Worm (Caenorhabditis elegans) whole organism, L4 larva: ENCODE results near the gene arl-5.
A peak's percentile ranks its signal among the peaks of the same experiment; 100 is the strongest.

Experiments
- T20F7.1 ChIP-seq: fragments of 200-800 bp; sonication (Bioruptor generic); optimal IDR thresholded peaks from 2 replicates; lab custom pipeline; 2018; ENCODE audit warnings: mild to moderate bottlenecking, missing genetic modification characterization, missing compliant biosample characterization
- Y105C5A.15 ChIP-seq: fragments of 200-800 bp; sonication (Bioruptor generic); IDR thresholded peaks from 2 replicates; pipeline ENCODE4 v1.3.6; 2022; ENCODE audit warnings: missing genetic modification characterization, missing compliant biosample characterization
- daf-12 ChIP-seq: fragments of 150-350 bp; optimal IDR thresholded peaks from 2 replicates; lab custom pipeline; 2014; ENCODE audit warnings: missing biosample characterization, missing genetic modification reagents, missing genetic modification characterization
- daf-16 ChIP-seq, 3 experiments: sonication (generic microtip); optimal IDR thresholded peaks; 2 replicates each; lab custom pipeline; 2016 to 2017; ENCODE audit warnings: missing genetic modification characterization in 3 of 3, missing genetic modification reagents in 3 of 3, mild to moderate bottlenecking in 2 of 3, missing compliant biosample characterization in 2 of 3, missing biosample characterization in 1 of 3, moderate library complexity in 1 of 3
- daf-8 ChIP-seq: fragments of 200-800 bp; sonication (Bioruptor generic); IDR thresholded peaks from 2 replicates; pipeline ENCODE4 v1.3.6; 2022; ENCODE audit warnings: missing genetic modification characterization, missing compliant biosample characterization
- dmd-6 ChIP-seq: fragments of 200-800 bp; sonication (Bioruptor generic); IDR thresholded peaks from 2 replicates; pipeline ENCODE4 v1.3.6; 2022; ENCODE audit warnings: missing genetic modification reagents, missing genetic modification characterization, missing compliant biosample characterization
- dmd-8 ChIP-seq: fragments of 200-800 bp; sonication (Bioruptor generic); IDR thresholded peaks from 2 replicates; pipeline ENCODE4 v1.3.6; 2022; ENCODE audit warnings: missing genetic modification characterization, missing compliant biosample characterization
- dve-1 ChIP-seq: sonication (generic microtip); optimal IDR thresholded peaks from 2 replicates; lab custom pipeline; 2017; ENCODE audit warnings: antibody characterized with exemption, mild to moderate bottlenecking, missing genetic modification characterization, missing compliant biosample characterization; ENCODE audit not compliant: insufficient read depth
- fkh-10 ChIP-seq: fragments of 150-350 bp; optimal IDR thresholded peaks from 2 replicates; lab custom pipeline; 2014; ENCODE audit warnings: missing biosample characterization, missing genetic modification reagents, missing genetic modification characterization
- hif-1 ChIP-seq, 2 experiments: sonication (generic microtip); optimal IDR thresholded peaks; 2 replicates each; lab custom pipeline; 2016 to 2017; ENCODE audit warnings: missing compliant biosample characterization in 2 of 2, missing genetic modification characterization in 2 of 2, missing genetic modification reagents in 2 of 2, missing genotype in 2 of 2, mild to moderate bottlenecking in 1 of 2
- hlh-11 ChIP-seq: fragments of 200-800 bp; sonication (Bioruptor generic); optimal IDR thresholded peaks from 2 replicates; lab custom pipeline; 2018; ENCODE audit warnings: mild to moderate bottlenecking, missing genetic modification characterization, missing compliant biosample characterization
- hlh-30 ChIP-seq: sonication (generic microtip); optimal IDR thresholded peaks from 2 replicates; lab custom pipeline; 2017; ENCODE audit warnings: antibody characterized with exemption, mild to moderate bottlenecking, missing genetic modification characterization, missing compliant biosample characterization; ENCODE audit not compliant: insufficient read depth
- lin-38 ChIP-seq: fragments of 200-800 bp; sonication (Bioruptor generic); IDR thresholded peaks from 2 replicates; pipeline ENCODE4 v1.3.6; 2022; ENCODE audit warnings: missing genetic modification reagents, missing genetic modification characterization, missing compliant biosample characterization
- lin-39 ChIP-seq: fragments of 150-350 bp; optimal IDR thresholded peaks from 2 replicates; lab custom pipeline; 2014; ENCODE audit warnings: missing biosample characterization, missing genetic modification reagents, missing genetic modification characterization
- lir-3 ChIP-seq: sonication (generic microtip); optimal IDR thresholded peaks from 2 replicates; lab custom pipeline; 2016; ENCODE audit warnings: mild to moderate bottlenecking, missing genetic modification characterization, missing compliant biosample characterization
- lsy-2 ChIP-seq, 2 experiments: fragments of 150-350 bp in 1 of 2; sonication (generic microtip) in 1 of 2; optimal IDR thresholded peaks; 2 replicates each; lab custom pipeline; 2014 to 2017; ENCODE audit warnings: missing biosample characterization in 2 of 2, missing genetic modification characterization in 2 of 2
- mes-2 ChIP-seq: sonication (generic microtip); optimal IDR thresholded peaks from 2 replicates; lab custom pipeline; 2016; ENCODE audit warnings: missing genotype, mild to moderate bottlenecking, missing genetic modification characterization, missing compliant biosample characterization; ENCODE audit not compliant: poor library complexity, severe bottlenecking
- nhr-10 ChIP-seq: fragments of 150-350 bp; optimal IDR thresholded peaks from 2 replicates; lab custom pipeline; 2014; ENCODE audit warnings: missing biosample characterization, missing genetic modification characterization
- nhr-11 ChIP-seq: fragments of 150-350 bp; optimal IDR thresholded peaks from 2 replicates; lab custom pipeline; 2014; ENCODE audit warnings: missing biosample characterization, missing genetic modification characterization
- nhr-111 ChIP-seq: fragments of 200-800 bp; sonication (Bioruptor generic); optimal IDR thresholded peaks from 2 replicates; lab custom pipeline; 2018; ENCODE audit warnings: mild to moderate bottlenecking, missing genetic modification characterization, missing compliant biosample characterization
- nhr-48 ChIP-seq: sonication (generic microtip); optimal IDR thresholded peaks from 2 replicates; lab custom pipeline; 2016; ENCODE audit warnings: mild to moderate bottlenecking, missing genetic modification characterization, missing compliant biosample characterization
- pha-4 ChIP-seq, 2 experiments: fragments of 150-350 bp in 1 of 2; fragments of 200-800 bp in 1 of 2; sonication (Bioruptor generic) in 1 of 2; IDR thresholded peaks in 1 of 2; optimal IDR thresholded peaks in 1 of 2; 2 replicates each; pipeline versions ENCODE4 v1.3.6 to Lab custom; 2014 to 2022; ENCODE audit warnings: missing genetic modification characterization in 2 of 2, missing genetic modification reagents in 2 of 2, missing biosample characterization in 1 of 2, missing compliant biosample characterization in 1 of 2
- pqm-1 ChIP-seq: sonication (generic microtip); optimal IDR thresholded peaks from 2 replicates; lab custom pipeline; 2017; ENCODE audit warnings: missing biosample characterization, missing genetic modification characterization
- snpc-1.2 ChIP-seq: fragments of 200-800 bp; sonication (Bioruptor generic); IDR thresholded peaks from 2 replicates; pipeline ENCODE4 v1.3.6; 2022; ENCODE audit warnings: missing genetic modification reagents, missing genetic modification characterization, missing compliant biosample characterization
- tra-1 ChIP-seq: fragments of 200-800 bp; sonication (Bioruptor generic); IDR thresholded peaks from 2 replicates; pipeline ENCODE4 v1.3.6; 2022; ENCODE audit warnings: missing genetic modification reagents, missing genetic modification characterization, missing compliant biosample characterization
- unc-62 ChIP-seq, 3 experiments: fragments of 150-350 bp in 1 of 3; sonication (generic microtip); optimal IDR thresholded peaks in 2 of 3; peaks in 1 of 3; 1 replicate in 1 of 3; 2 replicates in 2 of 3; lab custom pipeline; 2014 to 2017; ENCODE audit warnings: missing biosample characterization in 3 of 3, missing genetic modification characterization in 3 of 3, missing genetic modification reagents in 3 of 3, missing genotype in 1 of 3

arl-5 gene

DNA sequence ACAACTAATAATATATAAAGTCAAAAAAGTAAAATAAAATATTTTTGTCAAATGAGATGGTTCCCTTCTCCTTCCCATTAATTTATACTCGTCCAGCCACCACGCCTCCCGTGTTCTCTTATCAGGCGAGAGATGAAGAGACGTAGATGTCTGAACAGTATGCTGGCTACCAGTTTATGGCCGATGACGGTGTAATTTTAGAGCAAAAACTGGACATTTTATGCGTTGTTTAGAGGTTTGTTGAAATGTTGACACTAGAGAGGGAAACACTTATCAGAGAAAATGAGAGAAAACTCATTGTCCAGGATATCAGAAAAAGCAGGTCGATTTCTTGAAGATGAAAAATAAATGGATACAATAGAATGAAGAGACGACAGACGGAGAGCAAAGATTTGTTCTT lies 34.1 kb downstream of the arl-5 start (continued):
- TF ChIP-seq hlh-30 (tag; lab: Kevin White, UChicago) (peak; percentile 38), dmd-6 (GFP tag; lab: Robert Waterston, UW) (peak; percentile 57), nhr-11 (tag; lab: Kevin White, UChicago) (peak; percentile 15), hif-1 (tag; optimal IDR thresholded peaks at IDR 0.05; lab: Kevin White, UChicago) (no peak), hlh-11 (tag; lab: Kevin White, UChicago) (peak; percentile 54), dmd-8 (no peak)
- TF ChIP-seq, all 104 proteins: peak for 14

DNA sequence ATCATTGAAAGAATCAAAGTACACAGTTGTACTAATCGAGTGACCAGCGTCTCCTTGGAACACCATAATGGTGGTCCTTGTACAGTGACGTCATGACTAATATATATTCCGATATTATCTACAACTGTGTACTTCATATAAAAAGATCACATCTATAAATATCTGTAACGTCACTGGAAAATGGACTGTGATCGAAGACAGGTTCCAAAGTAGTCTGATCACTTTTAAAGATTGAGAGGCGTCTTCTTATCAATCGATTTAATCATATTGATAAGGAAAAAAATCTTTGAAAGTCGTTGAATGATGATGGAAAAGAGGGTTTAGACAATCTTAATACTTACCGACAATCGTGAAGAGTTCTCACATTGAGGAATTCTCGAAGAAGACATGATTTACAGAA lies 35.0 kb downstream of the arl-5 start:
- no peak for TF ChIP-seq T20F7.1
- no peak for TF ChIP-seq nhr-111 (GFP tag; lab: Kevin White, UChicago)
- no peak for TF ChIP-seq Y105C5A.15 (GFP tag; lab: Robert Waterston, UW)
- TF ChIP-seq lir-3 (tag; lab: Kevin White, UChicago) = no peak
- no peak for TF ChIP-seq mes-2 (tag; lab: Kevin White, UChicago)
- TF ChIP-seq pqm-1 (tag; lab: Kevin White, UChicago) = peak; percentile 38
- TF ChIP-seq nhr-48 = peak; percentile 32
- TF ChIP-seq daf-8 = no peak
- TF ChIP-seq daf-16 (GFP tag; optimal IDR thresholded peaks at IDR 0.05; lab: Kevin White, UChicago) = no peak
- peak; percentile 36 for TF ChIP-seq daf-16 (tag; optimal IDR thresholded peaks at IDR 0.05; lab: Kevin White, UChicago)
- TF ChIP-seq dmd-6 (GFP tag; lab: Robert Waterston, UW) = peak; percentile 12; the same call in 1 of the 2 replicates
- peak; percentile 61 for TF ChIP-seq dve-1
- peak; percentile 27 for TF ChIP-seq hlh-11 (tag; lab: Kevin White, UChicago)
- TF ChIP-seq lsy-2 (tag; optimal IDR thresholded peaks at IDR 0.05; lab: Kevin White, UChicago) = no peak
- no peak for TF ChIP-seq tra-1 (GFP tag; lab: Robert Waterston, UW)
- TF ChIP-seq unc-62 (GFP tag; optimal IDR thresholded peaks at IDR 0.05 in 1 of 2; lab: Kevin White, UChicago) = peak in 1 of 2 experiments; percentile 38
- TF ChIP-seq unc-62 (tag; optimal IDR thresholded peaks at IDR 0.05; lab: Kevin White, UChicago) = no peak
- TF ChIP-seq nhr-10 (tag; lab: Kevin White, UChicago) = no peak
- TF ChIP-seq snpc-1.2 (GFP tag; lab: Robert Waterston, UW) = no peak

- TF ChIP-seq daf-12 (tag; lab: Kevin White, UChicago) (no peak), daf-16 (GFP tag; optimal IDR thresholded peaks at IDR 0.05; lab: Kevin White, UChicago) (peak in 1 of 2 experiments; percentile 81), daf-16 (tag; optimal IDR thresholded peaks at IDR 0.05; lab: Kevin White, UChicago) (no peak)
- TF ChIP-seq, all 104 proteins: peak for 1
Observed at ce11 chrIII:9859133-9859775, 36.2 kb downstream of the arl-5 start, which contains the start of gene gpdh-2. Gene gpdh-2 (minus strand): TSS chrIII:9859183.

DNA sequence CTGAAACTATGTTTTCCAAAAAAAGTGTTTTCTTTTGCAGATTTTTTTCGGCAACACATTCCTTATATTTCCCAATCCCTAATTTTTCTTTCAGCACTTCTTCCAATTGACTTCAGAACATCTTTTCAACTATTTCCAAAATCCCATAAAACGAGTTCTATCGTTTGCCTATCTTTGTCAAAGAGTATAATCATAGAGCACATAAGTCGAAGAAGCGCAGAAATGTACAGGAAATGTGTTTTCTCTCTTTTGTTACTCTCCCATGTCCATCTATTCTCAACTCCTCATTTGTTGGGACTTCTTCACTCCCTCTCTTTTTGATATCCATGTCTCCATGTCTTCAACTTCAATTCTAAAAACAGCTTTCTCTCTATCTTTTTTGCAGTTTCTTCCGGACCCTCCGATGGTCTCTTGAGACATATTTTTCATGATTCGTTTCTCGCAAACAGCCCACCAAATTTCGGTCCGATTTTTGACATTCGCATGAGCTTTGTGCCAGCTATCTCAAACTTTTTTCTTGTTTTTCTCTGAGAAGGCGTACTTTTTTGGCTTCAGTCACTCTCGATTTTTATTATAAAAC lies 37.2 kb downstream of the arl-5 start, which contains the start of gene twk-48:
Gene twk-48 (plus strand): TSS at position 530 of the 580 bp plus-strand sequence.
- TF ChIP-seq pha-4 (GFP tag; IDR thresholded peaks at IDR 0.05; lab: Robert Waterston, UW) (no peak), pha-4 (tag; optimal IDR thresholded peaks at IDR 0.05; lab: Kevin White, UChicago) (no peak), lin-38 (no peak), fkh-10 (GFP tag; lab: Kevin White, UChicago) (peak; percentile 34), lin-39 (tag; lab: Kevin White, UChicago) (peak; percentile 7), unc-62 (GFP tag; optimal IDR thresholded peaks at IDR 0.05 in 1 of 2; lab: Kevin White, UChicago) (peak in 1 of 2 experiments; percentile 85), unc-62 (tag; optimal IDR thresholded peaks at IDR 0.05; lab: Kevin White, UChicago) (no peak)
